Worm (Caenorhabditis elegans) whole organism, L1 larva: ENCODE measurements around the gene cyp-13A10.
A peak's percentile ranks its signal among the peaks of the same experiment; 100 is the strongest.

Source experiments
- C04F5.9 ChIP-seq: sonication (generic microtip); optimal IDR thresholded peaks from 2 replicates; lab custom pipeline; 2016; ENCODE audit warnings: missing genetic modification characterization, missing compliant biosample characterization
- C16A3.4 ChIP-seq: fragments of 150-350 bp; optimal IDR thresholded peaks from 2 replicates; lab custom pipeline; 2014; ENCODE audit warnings: missing biosample characterization, missing genetic modification characterization
- Y116A8C.19 ChIP-seq: sonication (generic microtip); optimal IDR thresholded peaks from 2 replicates; lab custom pipeline; 2016; ENCODE audit warnings: missing compliant biosample characterization, missing genetic modification characterization, borderline replicate concordance
- alr-1 ChIP-seq: fragments of 200-800 bp; sonication (Bioruptor generic); optimal IDR thresholded peaks from 2 replicates; lab custom pipeline; 2018; ENCODE audit warnings: borderline replicate concordance, mild to moderate bottlenecking, missing genetic modification characterization, missing compliant biosample characterization
- ama-1 ChIP-seq: fragments of 150-350 bp; optimal IDR thresholded peaks from 2 replicates; lab custom pipeline; 2014
- blmp-1 ChIP-seq: fragments of 150-350 bp; optimal IDR thresholded peaks from 2 replicates; lab custom pipeline; 2014; ENCODE audit warnings: missing biosample characterization, missing genetic modification characterization
- ceh-63 ChIP-seq: fragments of 200-800 bp; sonication (Bioruptor generic); optimal IDR thresholded peaks from 2 replicates; lab custom pipeline; 2018; ENCODE audit warnings: mild to moderate bottlenecking, missing genetic modification characterization, missing compliant biosample characterization
- ceh-82 ChIP-seq, 3 experiments: fragments of 150-350 bp in 1 of 3; sonication (generic microtip) in 2 of 3; optimal IDR thresholded peaks; 2 replicates each; lab custom pipeline; 2014 to 2017; ENCODE audit warnings: missing biosample characterization in 3 of 3, missing genetic modification characterization in 3 of 3
- ceh-90 ChIP-seq: sonication (generic microtip); optimal IDR thresholded peaks from 2 replicates; lab custom pipeline; 2016; ENCODE audit warnings: missing genetic modification characterization, missing compliant biosample characterization
- ces-1 ChIP-seq: fragments of 150-350 bp; optimal IDR thresholded peaks from 2 replicates; lab custom pipeline; 2014; ENCODE audit warnings: missing biosample characterization, missing genetic modification reagents, missing genetic modification characterization
- dsc-1 ChIP-seq: sonication (generic microtip); optimal IDR thresholded peaks from 2 replicates; lab custom pipeline; 2016; ENCODE audit warnings: mild to moderate bottlenecking, missing genetic modification characterization, missing compliant biosample characterization
- efl-1 ChIP-seq, 4 experiments: fragments of 150-350 bp; optimal IDR thresholded peaks in 3 of 4; peaks in 1 of 4; 1 replicate in 1 of 4; 2 replicates in 3 of 4; lab custom pipeline; 2014; ENCODE audit warnings: missing biosample characterization in 2 of 4, missing genetic modification characterization in 2 of 4, missing genetic modification reagents in 2 of 4
- efl-3 ChIP-seq: fragments of 200-800 bp; sonication (Bioruptor generic); optimal IDR thresholded peaks from 2 replicates; lab custom pipeline; 2018; ENCODE audit warnings: mild to moderate bottlenecking, missing genetic modification characterization, missing compliant biosample characterization
- egl-27 ChIP-seq, 2 experiments: fragments of 150-350 bp in 1 of 2; sonication (generic microtip); optimal IDR thresholded peaks; 3 replicates each; lab custom pipeline; 2017 to 2018; ENCODE audit warnings: missing biosample characterization in 2 of 2, missing genetic modification characterization in 2 of 2, missing genetic modification reagents in 2 of 2
- elt-3 ChIP-seq, 6 experiments: fragments of 150-350 bp in 1 of 6; sonication (generic microtip); optimal IDR thresholded peaks; 2 replicates each; lab custom pipeline; 2017 to 2018; ENCODE audit warnings: missing biosample characterization in 6 of 6, missing genetic modification characterization in 6 of 6, inconsistent platforms in 1 of 6
- ets-5 ChIP-seq: fragments of 200-800 bp; sonication (Bioruptor generic); IDR thresholded peaks from 2 replicates; pipeline ENCODE4 v1.3.6; 2022; ENCODE audit warnings: missing genetic modification characterization, missing compliant biosample characterization
- fkh-4 ChIP-seq: sonication (generic microtip); optimal IDR thresholded peaks from 2 replicates; lab custom pipeline; 2016; ENCODE audit warnings: missing compliant biosample characterization, missing genetic modification characterization, borderline replicate concordance
- fkh-8 ChIP-seq: sonication (generic microtip); optimal IDR thresholded peaks from 2 replicates; lab custom pipeline; 2016; ENCODE audit warnings: mild to moderate bottlenecking, missing genetic modification characterization, missing compliant biosample characterization
- grh-1 ChIP-seq: fragments of 200-800 bp; sonication (Bioruptor generic); IDR thresholded peaks from 2 replicates; pipeline ENCODE4 v1.3.6; 2022; ENCODE audit warnings: missing genetic modification reagents, missing genetic modification characterization, missing compliant biosample characterization
- hlh-17 ChIP-seq: fragments of 200-800 bp; sonication (Bioruptor generic); optimal IDR thresholded peaks from 2 replicates; lab custom pipeline; 2018; ENCODE audit warnings: missing genetic modification characterization, mild to moderate bottlenecking, missing compliant biosample characterization, moderate library complexity, borderline replicate concordance
- isw-1 ChIP-seq: fragments of 200-800 bp; sonication (Bioruptor generic); IDR thresholded peaks from 2 replicates; pipeline ENCODE4 v1.3.6; 2022; ENCODE audit warnings: missing genetic modification characterization, missing compliant biosample characterization
- lin-14 ChIP-seq: fragments of 200-800 bp; sonication (Bioruptor generic); optimal IDR thresholded peaks from 2 replicates; lab custom pipeline; 2018; ENCODE audit warnings: mild to moderate bottlenecking, missing genetic modification characterization, moderate library complexity, missing compliant biosample characterization
- lin-35 ChIP-seq, 2 experiments: fragments of 150-350 bp; optimal IDR thresholded peaks; 2 replicates each; lab custom pipeline; 2014; ENCODE audit warnings: missing biosample characterization in 2 of 2, missing genetic modification characterization in 2 of 2, missing genetic modification reagents in 2 of 2
- mef-2 ChIP-seq: fragments of 150-350 bp; optimal IDR thresholded peaks from 2 replicates; lab custom pipeline; 2014; ENCODE audit warnings: missing biosample characterization, missing genetic modification characterization
- mep-1 ChIP-seq: fragments of 150-350 bp; optimal IDR thresholded peaks from 2 replicates; lab custom pipeline; 2014; ENCODE audit warnings: missing biosample characterization, missing genetic modification characterization
- nhr-19 ChIP-seq: fragments of 200-800 bp; sonication (Bioruptor generic); conservative IDR thresholded peaks from 2 replicates; pipeline ENCODE4 v1.3.6; 2022; ENCODE audit warnings: missing genetic modification characterization, missing compliant biosample characterization
- nhr-237 ChIP-seq: fragments of 150-350 bp; optimal IDR thresholded peaks from 2 replicates; lab custom pipeline; 2014; ENCODE audit warnings: missing biosample characterization, missing genetic modification characterization
- nhr-28 ChIP-seq: fragments of 150-350 bp; optimal IDR thresholded peaks from 2 replicates; lab custom pipeline; 2014; ENCODE audit warnings: missing biosample characterization, missing genetic modification characterization
- nhr-47 ChIP-seq: sonication (generic microtip); optimal IDR thresholded peaks from 2 replicates; lab custom pipeline; 2016; ENCODE audit warnings: mild to moderate bottlenecking, missing genetic modification characterization, moderate library complexity, missing compliant biosample characterization
- nhr-71 ChIP-seq: sonication (generic microtip); optimal IDR thresholded peaks from 2 replicates; lab custom pipeline; 2016; ENCODE audit warnings: mild to moderate bottlenecking, missing genetic modification characterization, moderate library complexity, missing compliant biosample characterization
- nhr-76 ChIP-seq: sonication (generic microtip); optimal IDR thresholded peaks from 2 replicates; lab custom pipeline; 2017; ENCODE audit warnings: missing biosample characterization, missing genetic modification characterization
- nhr-77 ChIP-seq: fragments of 150-350 bp; optimal IDR thresholded peaks from 2 replicates; lab custom pipeline; 2014; ENCODE audit warnings: missing biosample characterization, missing genetic modification characterization
- nhr-84 ChIP-seq: sonication (generic microtip); optimal IDR thresholded peaks from 2 replicates; lab custom pipeline; 2017; ENCODE audit warnings: missing biosample characterization, missing genetic modification characterization
- nhr-85 ChIP-seq: sonication (generic microtip); peaks from one replicate; lab custom pipeline; 2016; ENCODE audit warnings: missing genetic modification characterization, inconsistent platforms, missing compliant biosample characterization
- pag-3 ChIP-seq: sonication (generic microtip); optimal IDR thresholded peaks from 2 replicates; lab custom pipeline; 2017; ENCODE audit warnings: missing genetic modification characterization, mild to moderate bottlenecking, missing compliant biosample characterization, antibody characterized with exemption, borderline replicate concordance; ENCODE audit not compliant: insufficient read depth
- pqm-1 ChIP-seq: sonication (generic microtip); optimal IDR thresholded peaks from 3 replicates; lab custom pipeline; 2017; ENCODE audit warnings: missing biosample characterization, missing genetic modification characterization
- rnt-1 ChIP-seq: sonication (generic microtip); optimal IDR thresholded peaks from 2 replicates; lab custom pipeline; 2016; ENCODE audit warnings: mild to moderate bottlenecking, missing genetic modification characterization, moderate library complexity, missing compliant biosample characterization
- skn-1 ChIP-seq: fragments of 150-350 bp; optimal IDR thresholded peaks from 2 replicates; lab custom pipeline; 2014; ENCODE audit warnings: missing biosample characterization, missing genetic modification characterization
- snu-23 ChIP-seq: sonication (generic microtip); optimal IDR thresholded peaks from 2 replicates; lab custom pipeline; 2016; ENCODE audit warnings: missing genetic modification characterization, missing compliant biosample characterization
- sox-4 ChIP-seq: sonication (generic microtip); optimal IDR thresholded peaks from 2 replicates; lab custom pipeline; 2016; ENCODE audit warnings: missing genetic modification characterization, missing compliant biosample characterization
- sptf-1 ChIP-seq: fragments of 150-350 bp; optimal IDR thresholded peaks from 2 replicates; lab custom pipeline; 2014; ENCODE audit warnings: missing biosample characterization, missing genetic modification characterization
- sup-37 ChIP-seq: fragments of 200-800 bp; sonication (Bioruptor generic); optimal IDR thresholded peaks from 2 replicates; lab custom pipeline; 2018; ENCODE audit warnings: mild to moderate bottlenecking, missing genetic modification characterization, missing compliant biosample characterization
- unc-30 ChIP-seq: sonication (generic microtip); optimal IDR thresholded peaks from 2 replicates; lab custom pipeline; 2017; ENCODE audit warnings: missing biosample characterization, missing genetic modification characterization
- unc-62 ChIP-seq: fragments of 150-350 bp; optimal IDR thresholded peaks from 2 replicates; lab custom pipeline; 2014; ENCODE audit warnings: missing biosample characterization, missing genetic modification reagents, missing genetic modification characterization
- unc-86 ChIP-seq: sonication (generic microtip); optimal IDR thresholded peaks from 2 replicates; lab custom pipeline; 2016; ENCODE audit warnings: missing genetic modification characterization, missing compliant biosample characterization
- unc-98 ChIP-seq: fragments of 200-800 bp; sonication (Bioruptor generic); IDR thresholded peaks from 2 replicates; pipeline ENCODE4 v1.3.6; 2022; ENCODE audit warnings: missing genetic modification characterization, missing compliant biosample characterization
- vab-15 ChIP-seq: sonication (generic microtip); optimal IDR thresholded peaks from 2 replicates; lab custom pipeline; 2017; ENCODE audit warnings: missing genotype, mild to moderate bottlenecking, missing genetic modification characterization, missing compliant biosample characterization
- zip-4 ChIP-seq: fragments of 200-800 bp; sonication (Bioruptor generic); optimal IDR thresholded peaks from 2 replicates; lab custom pipeline; 2018; ENCODE audit warnings: mild to moderate bottlenecking, missing genetic modification characterization, moderate library complexity, missing compliant biosample characterization
- ztf-11 ChIP-seq, 2 experiments: sonication (generic microtip); optimal IDR thresholded peaks; 2 replicates each; lab custom pipeline; 2016 to 2017; ENCODE audit warnings: missing genetic modification characterization in 2 of 2, missing biosample characterization in 1 of 2, missing compliant biosample characterization in 1 of 2
- ztf-4 ChIP-seq: fragments of 150-350 bp; optimal IDR thresholded peaks from 2 replicates; lab custom pipeline; 2014; ENCODE audit warnings: missing biosample characterization, missing genetic modification characterization

The cyp-13A10 gene

ce11 chrII:9621913-9622348 is 40.8 kb downstream of the cyp-13A10 start (continued):
- no peak for TF ChIP-seq nhr-28 (tag; lab: Kevin White, UChicago)
- no peak for TF ChIP-seq nhr-77
- TF ChIP-seq lin-14 (GFP tag; lab: Kevin White, UChicago) = peak; percentile 39
- no peak for TF ChIP-seq zip-4 (GFP tag; lab: Kevin White, UChicago)
- no peak for TF ChIP-seq mef-2 (tag; lab: Kevin White, UChicago)
- TF ChIP-seq ceh-82 (tag; optimal IDR thresholded peaks at IDR 0.05; lab: Kevin White, UChicago) = no peak

ce11 chrII:9621121-9621520 is 41.6 kb downstream of the cyp-13A10 start:
- peak; percentile 15 for TF ChIP-seq nhr-19 (GFP tag; lab: Robert Waterston, UW)
- TF ChIP-seq nhr-76 (tag; lab: Kevin White, UChicago) = no peak
- TF ChIP-seq nhr-28 (tag; lab: Kevin White, UChicago) = no peak
- no peak for TF ChIP-seq hlh-17 (GFP tag; lab: Kevin White, UChicago)
- no peak for TF ChIP-seq unc-86 (tag; lab: Kevin White, UChicago)
- no peak for TF ChIP-seq unc-30 (tag; lab: Kevin White, UChicago)
- no peak for TF ChIP-seq nhr-84 (tag; lab: Kevin White, UChicago)
- TF ChIP-seq efl-1 (optimal IDR thresholded peaks at IDR 0.05; lab: Kevin White, UChicago) = peak; percentile 2 to 12
- peak; percentile 17 to 92 for TF ChIP-seq efl-1 (GFP tag; optimal IDR thresholded peaks at IDR 0.05 in 1 of 2; lab: Kevin White, UChicago)
- peak; percentile 27 for TF ChIP-seq dsc-1
- TF ChIP-seq zip-4 (GFP tag; lab: Kevin White, UChicago) = no peak
- TF ChIP-seq fkh-4 (tag; lab: Kevin White, UChicago) = no peak
- no peak for TF ChIP-seq vab-15
- TF ChIP-seq lin-14 (GFP tag; lab: Kevin White, UChicago) = peak; percentile 48
- no peak for TF ChIP-seq unc-62 (GFP tag; lab: Kevin White, UChicago)
- no peak for TF ChIP-seq fkh-8 (tag; lab: Kevin White, UChicago)
- peak; percentile 2 for TF ChIP-seq C16A3.4 (tag; lab: Kevin White, UChicago)
- TF ChIP-seq sup-37 (GFP tag; lab: Kevin White, UChicago) = no peak
- no peak for TF ChIP-seq skn-1
- TF ChIP-seq egl-27 (tag; optimal IDR thresholded peaks at IDR 0.05; lab: Kevin White, UChicago) = no peak
- no peak for TF ChIP-seq efl-3 (GFP tag; lab: Kevin White, UChicago)
- no peak for TF ChIP-seq sptf-1 (tag; lab: Kevin White, UChicago)
- peak; percentile 14 for TF ChIP-seq snu-23
- TF ChIP-seq nhr-237 = no peak
- no peak for TF ChIP-seq blmp-1 (tag; lab: Kevin White, UChicago)
- no peak for TF ChIP-seq alr-1 (tag; lab: Kevin White, UChicago)
- no peak for TF ChIP-seq ets-5 (GFP tag; lab: Robert Waterston, UW)
- TF ChIP-seq nhr-71 (tag; lab: Kevin White, UChicago) = peak; percentile 52
- no peak for TF ChIP-seq nhr-47
- no peak for TF ChIP-seq isw-1
- peak in 1 of 2 experiments; percentile 0 for TF ChIP-seq lin-35 (GFP tag; optimal IDR thresholded peaks at IDR 0.05; lab: Kevin White, UChicago)
- TF ChIP-seq elt-3 (tag; optimal IDR thresholded peaks at IDR 0.05; lab: Kevin White, UChicago) = no peak
- TF ChIP-seq nhr-85 (tag; lab: Kevin White, UChicago) = no peak
- TF ChIP-seq sox-4 (tag; lab: Kevin White, UChicago) = no peak
- TF ChIP-seq ama-1 (lab: Kevin White, UChicago) = no peak
- no peak for TF ChIP-seq ceh-90
- TF ChIP-seq grh-1 (GFP tag; lab: Robert Waterston, UW) = no peak
- no peak for TF ChIP-seq ztf-4 (tag; lab: Kevin White, UChicago)
- TF ChIP-seq ceh-63 = no peak
- peak; percentile 48 for TF ChIP-seq pag-3
- TF ChIP-seq unc-98 = no peak
- TF ChIP-seq pqm-1 (tag; lab: Kevin White, UChicago) = no peak
- no peak for TF ChIP-seq Y116A8C.19 (tag; lab: Kevin White, UChicago)
- no peak for TF ChIP-seq mef-2 (tag; lab: Kevin White, UChicago)
- no peak for TF ChIP-seq mep-1 (tag; lab: Kevin White, UChicago)
- peak; percentile 66 for TF ChIP-seq rnt-1 (tag; lab: Kevin White, UChicago)
- no peak for TF ChIP-seq ztf-11 (tag; optimal IDR thresholded peaks at IDR 0.05; lab: Kevin White, UChicago)
- no peak for TF ChIP-seq C04F5.9 (tag; lab: Kevin White, UChicago)
- no peak for TF ChIP-seq ces-1 (GFP tag; lab: Kevin White, UChicago)
